Fruit fly (Drosophila melanogaster) whole organism, wandering third instar larva: ENCODE data around the gene CG9171.

ENCODE experiments used
- Hr78 ChIP-seq: fragments of >200 bp; optimal IDR thresholded peaks from 2 replicates; lab custom pipeline; 2017; ENCODE audit warnings: missing biosample characterization, missing genetic modification characterization
- Jra ChIP-seq: sonication (Bioruptor generic); optimal IDR thresholded peaks from 2 replicates; lab custom pipeline; 2016; ENCODE audit warnings: missing biosample characterization, missing genetic modification characterization
- Myc ChIP-seq: fragments of >200 bp; optimal IDR thresholded peaks from 2 replicates; lab custom pipeline; 2017
- lola ChIP-seq: fragments of >200 bp; optimal IDR thresholded peaks from 2 replicates; lab custom pipeline; 2017; ENCODE audit warnings: missing biosample characterization, missing genetic modification characterization
- psq ChIP-seq: fragments of 200-800 bp; sonication (Bioruptor generic); optimal IDR thresholded peaks from 3 replicates; lab custom pipeline; 2017; ENCODE audit warnings: missing biosample characterization, mild to moderate bottlenecking, missing genetic modification characterization, moderate library complexity
- usp ChIP-seq: fragments of >200 bp; optimal IDR thresholded peaks from 2 replicates; lab custom pipeline; 2017; ENCODE audit warnings: missing biosample characterization, missing genetic modification characterization

DNA sequence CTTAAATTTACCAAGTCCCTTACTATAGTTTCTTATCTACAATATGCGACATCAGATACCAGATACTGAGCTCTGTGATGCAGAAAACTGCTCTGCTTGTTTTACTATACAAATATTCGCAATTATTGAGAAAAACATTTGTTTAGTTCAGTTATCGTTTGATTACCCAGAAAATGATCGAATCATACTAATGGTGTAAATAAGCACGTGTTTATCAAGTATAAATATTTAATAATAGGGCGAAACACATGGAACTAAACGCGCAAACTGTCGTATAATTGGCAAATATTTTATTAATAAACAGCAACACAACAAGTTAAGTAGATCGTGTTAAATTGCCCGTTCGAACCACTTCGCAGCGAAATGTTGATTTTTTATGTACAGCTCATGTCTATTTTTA lies 2.1 kb downstream of the CG9171 start:
- no peak for TF ChIP-seq Hr78 (GFP tag; lab: Kevin White, UChicago)
- TF ChIP-seq psq (GFP tag; lab: Kevin White, UChicago), result no peak
- no peak for TF ChIP-seq Jra (GFP tag; lab: Kevin White, UChicago)
- TF ChIP-seq lola (GFP tag; lab: Kevin White, UChicago), result no peak
- TF ChIP-seq usp (GFP tag; lab: Kevin White, UChicago), result no peak
- no peak for TF ChIP-seq Myc (lab: Kevin White, UChicago)
